Fruit fly (Drosophila melanogaster): ENCODE data around the gene Gr22d.
A peak's percentile ranks its signal among the peaks of the same experiment; 100 is the strongest.

Gr22d gene

dm6 chr2L:1751953-1752352, 38.2 kb downstream of the Gr22d start, which contains the start of the genes CG17712 and CG17648:
Gene CG17712, minus strand, starts transcription at chr2L:1752122.
Gene CG17648, plus strand, starts transcription at chr2L:1752308.
- peak; percentile 62 for TF ChIP-seq Sry-δ (GFP tag; optimal IDR thresholded peaks at IDR 0.05)
- no peak for TF ChIP-seq Hand (GFP tag; optimal IDR thresholded peaks at IDR 0.05)
- peak; percentile 52 for TF ChIP-seq pzg (GFP tag; optimal IDR thresholded peaks at IDR 0.05)
- TF ChIP-seq bsh (GFP tag; optimal IDR thresholded peaks at IDR 0.05), result no peak
- no peak for TF ChIP-seq sim (GFP tag; IDR thresholded peaks at IDR 0.05)
- peak; percentile 79 for TF ChIP-seq vnd (GFP tag; IDR thresholded peaks at IDR 0.05; ENCODE audit: partially characterized antibody)
- peak; percentile 82 for TF ChIP-seq CG16813 (GFP tag; IDR thresholded peaks at IDR 0.05; ENCODE audit: partially characterized antibody)
- TF ChIP-seq CG2129 (GFP tag; IDR thresholded peaks at IDR 0.05; ENCODE audit: partially characterized antibody), result peak; percentile 51
- TF ChIP-seq CG10209 (GFP tag; optimal IDR thresholded peaks at IDR 0.05), result no peak
- peak; percentile 44 for TF ChIP-seq Dp (GFP tag; optimal IDR thresholded peaks at IDR 0.05)
- no peak for TF ChIP-seq danr (GFP tag; IDR thresholded peaks at IDR 0.05)
- TF ChIP-seq CG14860 (GFP tag; IDR thresholded peaks at IDR 0.05; ENCODE audit: partially characterized antibody), result peak; percentile 64
- peak; percentile 77 for TF ChIP-seq Dref (GFP tag; IDR thresholded peaks at IDR 0.05)
- TF ChIP-seq CG11093 (GFP tag; IDR thresholded peaks at IDR 0.05), result no peak
- TF ChIP-seq MESR4 (GFP tag; optimal IDR thresholded peaks at IDR 0.05), result peak; percentile 59
- TF ChIP-seq YL-1 (GFP tag; optimal IDR thresholded peaks at IDR 0.05), result peak; percentile 30
- peak; percentile 80 for TF ChIP-seq sna (GFP tag; IDR thresholded peaks at IDR 0.05; ENCODE audit: partially characterized antibody)
- TF ChIP-seq Bgb (GFP tag; IDR thresholded peaks at IDR 0.05; ENCODE audit: partially characterized antibody), result peak; percentile 84
- peak; percentile 45 for TF ChIP-seq sd (tag; optimal IDR thresholded peaks at IDR 0.05)
- TF ChIP-seq CG8290 (GFP tag; optimal IDR thresholded peaks at IDR 0.05), result no peak
- peak in 1 of 2 experiments; percentile 16 for TF ChIP-seq CG8290 (tag; optimal IDR thresholded peaks at IDR 0.05)
- TF ChIP-seq dati (GFP tag; IDR thresholded peaks at IDR 0.05), result no peak
- peak; percentile 45 for TF ChIP-seq Rfx (GFP tag; IDR thresholded peaks at IDR 0.05)
- 0 out of 2 replicates have a peak, but pooled peaks have one; percentile 17 for TF ChIP-seq CG17328 (GFP tag; IDR thresholded peaks at IDR 0.05)
- TF ChIP-seq pum (GFP tag; optimal IDR thresholded peaks at IDR 0.05), result no peak
- TF ChIP-seq CG4730 (GFP tag; IDR thresholded peaks at IDR 0.05), result no peak
- TF ChIP-seq CG2199 (GFP tag; IDR thresholded peaks at IDR 0.05), result no peak
- TF ChIP-seq onecut (GFP tag; IDR thresholded peaks at IDR 0.05), result no peak
- TF ChIP-seq otp (GFP tag; IDR thresholded peaks at IDR 0.05), result no peak
- no peak for TF ChIP-seq ken (GFP tag; IDR thresholded peaks at IDR 0.05)
- peak; percentile 73 for TF ChIP-seq row (GFP tag; IDR thresholded peaks at IDR 0.05)
- TF ChIP-seq ash1 (GFP tag; optimal IDR thresholded peaks at IDR 0.05), result no peak
- TF ChIP-seq hbn (GFP tag; IDR thresholded peaks at IDR 0.05; ENCODE audit: partially characterized antibody), result peak; percentile 80
- peak; percentile 83 for TF ChIP-seq CG7928 (GFP tag; optimal IDR thresholded peaks at IDR 0.05)
- peak; percentile 65 for TF ChIP-seq inv (GFP tag; IDR thresholded peaks at IDR 0.05; ENCODE audit: partially characterized antibody)
- peak; percentile 67 for TF ChIP-seq tna (GFP tag; IDR thresholded peaks at IDR 0.05; ENCODE audit: partially characterized antibody)
- peak; percentile 79 for TF ChIP-seq CG42726 (GFP tag; IDR thresholded peaks at IDR 0.05; ENCODE audit: partially characterized antibody)
- peak; percentile 74 for TF ChIP-seq HLH4C (GFP tag; IDR thresholded peaks at IDR 0.05; ENCODE audit: partially characterized antibody)
- TF ChIP-seq twi (tag; optimal IDR thresholded peaks at IDR 0.05), result no peak
- TF ChIP-seq Sin3A (optimal IDR thresholded peaks at IDR 0.05), result peak; percentile 17
- TF ChIP-seq CG32532 (GFP tag; IDR thresholded peaks at IDR 0.05), result no peak
- no peak for TF ChIP-seq tin (GFP tag; optimal IDR thresholded peaks at IDR 0.05)
- peak; percentile 88 for TF ChIP-seq amos (GFP tag; IDR thresholded peaks at IDR 0.05; ENCODE audit: partially characterized antibody)
- TF ChIP-seq CG2202 (tag; optimal IDR thresholded peaks at IDR 0.05), result no peak
- TF ChIP-seq esg (GFP tag; conservative IDR thresholded peaks at IDR 0.05), result no peak
- TF ChIP-seq CG34224 (GFP tag; IDR thresholded peaks at IDR 0.05; ENCODE audit: partially characterized antibody), result peak; percentile 86
- TF ChIP-seq CG9727 (GFP tag; optimal IDR thresholded peaks at IDR 0.05), result no peak
- TF ChIP-seq BEAF-32 (GFP tag; optimal IDR thresholded peaks at IDR 0.05), result peak; percentile 81
- no peak for TF ChIP-seq fd64A (GFP tag; optimal IDR thresholded peaks at IDR 0.05)
- 0 out of 2 replicates have a peak, but pooled peaks have one; percentile 19 for TF ChIP-seq CG31441 (GFP tag; IDR thresholded peaks at IDR 0.05)

Data from whole organism, embryonic.